Worm (Caenorhabditis elegans) whole organism, L1 larva: Measurements from ENCODE around the gene sre-24.

ENCODE experiments used
- Y116A8C.19 ChIP-seq: sonication (generic microtip); optimal IDR thresholded peaks from 2 replicates; lab custom pipeline; 2016; ENCODE audit warnings: missing compliant biosample characterization, missing genetic modification characterization, borderline replicate concordance
- egl-27 ChIP-seq, 2 experiments: fragments of 150-350 bp in 1 of 2; sonication (generic microtip); optimal IDR thresholded peaks; 3 replicates each; lab custom pipeline; 2017 to 2018; ENCODE audit warnings: missing biosample characterization in 2 of 2, missing genetic modification characterization in 2 of 2, missing genetic modification reagents in 2 of 2
- lin-35 ChIP-seq, 2 experiments: fragments of 150-350 bp; optimal IDR thresholded peaks; 2 replicates each; lab custom pipeline; 2014; ENCODE audit warnings: missing biosample characterization in 2 of 2, missing genetic modification characterization in 2 of 2, missing genetic modification reagents in 2 of 2
- lir-3 ChIP-seq: sonication (generic microtip); optimal IDR thresholded peaks from 2 replicates; lab custom pipeline; 2016; ENCODE audit warnings: mild to moderate bottlenecking, missing genetic modification characterization, moderate library complexity, missing compliant biosample characterization; ENCODE audit not compliant: poor library complexity
- nhr-11 ChIP-seq: fragments of 150-350 bp; optimal IDR thresholded peaks from 2 replicates; lab custom pipeline; 2014; ENCODE audit warnings: missing biosample characterization, missing genetic modification characterization
- nhr-237 ChIP-seq: fragments of 150-350 bp; optimal IDR thresholded peaks from 2 replicates; lab custom pipeline; 2014; ENCODE audit warnings: missing biosample characterization, missing genetic modification characterization
- nhr-28 ChIP-seq: fragments of 150-350 bp; optimal IDR thresholded peaks from 2 replicates; lab custom pipeline; 2014; ENCODE audit warnings: missing biosample characterization, missing genetic modification characterization
- nhr-85 ChIP-seq: sonication (generic microtip); peaks from one replicate; lab custom pipeline; 2016; ENCODE audit warnings: missing genetic modification characterization, inconsistent platforms, missing compliant biosample characterization
- skn-1 ChIP-seq: fragments of 150-350 bp; optimal IDR thresholded peaks from 2 replicates; lab custom pipeline; 2014; ENCODE audit warnings: missing biosample characterization, missing genetic modification characterization
- unc-62 ChIP-seq: fragments of 150-350 bp; optimal IDR thresholded peaks from 2 replicates; lab custom pipeline; 2014; ENCODE audit warnings: missing biosample characterization, missing genetic modification reagents, missing genetic modification characterization
- zag-1 ChIP-seq: fragments of 150-350 bp; optimal IDR thresholded peaks from 2 replicates; lab custom pipeline; 2014; ENCODE audit warnings: missing biosample characterization, missing genetic modification characterization
- zip-4 ChIP-seq: fragments of 200-800 bp; sonication (Bioruptor generic); optimal IDR thresholded peaks from 2 replicates; lab custom pipeline; 2018; ENCODE audit warnings: mild to moderate bottlenecking, missing genetic modification characterization, moderate library complexity, missing compliant biosample characterization
- ztf-11 ChIP-seq, 2 experiments: sonication (generic microtip); optimal IDR thresholded peaks; 2 replicates each; lab custom pipeline; 2016 to 2017; ENCODE audit warnings: missing genetic modification characterization in 2 of 2, missing biosample characterization in 1 of 2, missing compliant biosample characterization in 1 of 2

- no peak for TF ChIP-seq lin-35 (GFP tag; optimal IDR thresholded peaks at IDR 0.05; lab: Kevin White, UChicago)
- TF ChIP-seq lir-3 (tag; lab: Kevin White, UChicago) = no peak
- TF ChIP-seq nhr-11 (tag; lab: Kevin White, UChicago) = no peak
- no peak for TF ChIP-seq egl-27 (tag; optimal IDR thresholded peaks at IDR 0.05; lab: Kevin White, UChicago)
- no peak for TF ChIP-seq Y116A8C.19 (tag; lab: Kevin White, UChicago)
- no peak for TF ChIP-seq nhr-85
- TF ChIP-seq zag-1 (tag; lab: Kevin White, UChicago) = no peak
- TF ChIP-seq zip-4 (GFP tag; lab: Kevin White, UChicago) = no peak
- TF ChIP-seq unc-62 (GFP tag; lab: Kevin White, UChicago) = no peak
- TF ChIP-seq skn-1 (tag; lab: Kevin White, UChicago) = no peak
- no peak for TF ChIP-seq ztf-11 (tag; optimal IDR thresholded peaks at IDR 0.05; lab: Kevin White, UChicago)
- no peak for TF ChIP-seq nhr-237 (tag; lab: Kevin White, UChicago)
- no peak for TF ChIP-seq nhr-28 (tag; lab: Kevin White, UChicago)
Observed at ce11 chrV:2857842-2858241, 26.7 kb upstream of the sre-24 start, which contains the start of gene srj-55.
